Worm (Caenorhabditis elegans): Measurements from ENCODE around the gene glb-2.

glb-2 gene

ce11 chrIV:7263137-7263536 lies at the start of gene glb-2:
Gene glb-2 (minus strand): TSS chrIV:7263237.
- TF ChIP-seq pha-2 (tag; optimal IDR thresholded peaks at IDR 0.05) (no peak), unc-3 (GFP tag; conservative IDR thresholded peaks at IDR 0.05) (no peak), unc-3 (tag; optimal IDR thresholded peaks at IDR 0.05) (no peak), ceh-19 (GFP tag; optimal IDR thresholded peaks at IDR 0.05) (no peak), ahr-1 (tag; optimal IDR thresholded peaks at IDR 0.05) (no peak), unc-42 (tag; optimal IDR thresholded peaks at IDR 0.05) (no peak), sox-2 (GFP tag; IDR thresholded peaks at IDR 0.05) (no peak), tbx-7 (tag; optimal IDR thresholded peaks at IDR 0.05) (no peak), sdc-2 (tag; optimal IDR thresholded peaks at IDR 0.05) (no peak)

- no peak for TF ChIP-seq unc-86 (tag; optimal IDR thresholded peaks at IDR 0.05)
Measured at ce11 chrIV:7312620-7313194, 49.7 kb upstream of the glb-2 start.

- TF ChIP-seq zip-5 (tag; optimal IDR thresholded peaks at IDR 0.05) (no peak), ref-2 (tag; optimal IDR thresholded peaks at IDR 0.05) (no peak), lin-11 (tag; optimal IDR thresholded peaks at IDR 0.05) (no peak), sox-4 (tag; optimal IDR thresholded peaks at IDR 0.05) (no peak), elt-2 (tag; optimal IDR thresholded peaks at IDR 0.05) (no peak), tbx-7 (tag; optimal IDR thresholded peaks at IDR 0.05) (no peak), dve-1 (tag; optimal IDR thresholded peaks at IDR 0.05) (no peak), ceh-30 (tag; optimal IDR thresholded peaks at IDR 0.05) (no peak)
Measured at ce11 chrIV:7310842-7311241, 47.8 kb upstream of the glb-2 start.

ce11 chrIV:7310410-7310809 lies 47.4 kb upstream of the glb-2 start, which contains the start of gene grl-4:
Gene grl-4 (minus strand): TSS chrIV:7310760.
- TF ChIP-seq tbx-7 (tag; optimal IDR thresholded peaks at IDR 0.05): no peak
- no peak for TF ChIP-seq ceh-34 (tag; optimal IDR thresholded peaks at IDR 0.05)
- no peak for TF ChIP-seq pros-1 (tag; optimal IDR thresholded peaks at IDR 0.05)
- no peak for TF ChIP-seq lin-11 (tag; optimal IDR thresholded peaks at IDR 0.05)
- TF ChIP-seq nfya-1 (tag; optimal IDR thresholded peaks at IDR 0.05): no peak
- TF ChIP-seq lim-6 (tag; optimal IDR thresholded peaks at IDR 0.05): no peak
- no peak for TF ChIP-seq unc-42 (tag; optimal IDR thresholded peaks at IDR 0.05)
- TF ChIP-seq fkh-6 (tag; optimal IDR thresholded peaks at IDR 0.05): no peak
- no peak for TF ChIP-seq fax-1 (tag; optimal IDR thresholded peaks at IDR 0.05)
- no peak for TF ChIP-seq madf-2 (tag; optimal IDR thresholded peaks at IDR 0.05)
- no peak for TF ChIP-seq K09A11.1 (tag; optimal IDR thresholded peaks at IDR 0.05; ENCODE audit: insufficient read depth)
- TF ChIP-seq fkh-10 (GFP tag; optimal IDR thresholded peaks at IDR 0.05): no peak
- no peak for TF ChIP-seq ztf-16 (tag; optimal IDR thresholded peaks at IDR 0.05)
- TF ChIP-seq C38D4.7 (GFP tag; optimal IDR thresholded peaks at IDR 0.05): no peak
- TF ChIP-seq nhr-232 (tag; optimal IDR thresholded peaks at IDR 0.05): no peak
- TF ChIP-seq ceh-48 (tag; optimal IDR thresholded peaks at IDR 0.05): no peak

- TF ChIP-seq hlh-13 (GFP tag; optimal IDR thresholded peaks at IDR 0.05): no peak
- TF ChIP-seq Y22D7AL.16 (tag; optimal IDR thresholded peaks at IDR 0.05): no peak
- no peak for TF ChIP-seq unc-55 (GFP tag; optimal IDR thresholded peaks at IDR 0.05)
Measured at ce11 chrIV:7309678-7310077, 46.6 kb upstream of the glb-2 start.

- TF ChIP-seq hlh-13 (GFP tag; optimal IDR thresholded peaks at IDR 0.05): no peak
- TF ChIP-seq ceh-48 (tag; optimal IDR thresholded peaks at IDR 0.05): no peak
- no peak for TF ChIP-seq hlh-6 (tag; optimal IDR thresholded peaks at IDR 0.05)
- TF ChIP-seq ceh-2 (tag; optimal IDR thresholded peaks at IDR 0.05): no peak
- TF ChIP-seq ceh-9 (tag; optimal IDR thresholded peaks at IDR 0.05): no peak
- TF ChIP-seq ref-2 (tag; optimal IDR thresholded peaks at IDR 0.05): no peak
- no peak for TF ChIP-seq ceh-45 (GFP tag; IDR thresholded peaks at IDR 0.05)
- no peak for TF ChIP-seq zip-5 (tag; optimal IDR thresholded peaks at IDR 0.05)
- no peak for TF ChIP-seq sox-2 (GFP tag; IDR thresholded peaks at IDR 0.05)
- no peak for TF ChIP-seq pax-1 (tag; optimal IDR thresholded peaks at IDR 0.05)
- no peak for TF ChIP-seq ceh-22 (tag; optimal IDR thresholded peaks at IDR 0.05)
- TF ChIP-seq tbx-2 (tag; optimal IDR thresholded peaks at IDR 0.05): no peak
- TF ChIP-seq nhr-11 (tag; optimal IDR thresholded peaks at IDR 0.05): no peak
- no peak for TF ChIP-seq mec-3 (tag; optimal IDR thresholded peaks at IDR 0.05; ENCODE audit: borderline replicate concordance)
- no peak for TF ChIP-seq ceh-14 (tag; optimal IDR thresholded peaks at IDR 0.05)
Measured at ce11 chrIV:7308974-7309373, 45.9 kb upstream of the glb-2 start, which contains the start of gene F42C5.6. Gene F42C5.6 (minus strand): TSS chrIV:7309074.
